Worm (Caenorhabditis elegans) whole organism, L4 larva: ENCODE measurements around the gene sym-3.
A peak's percentile ranks its signal among the peaks of the same experiment; 100 is the strongest.

Experiments
- F10B5.3 ChIP-seq: sonication (generic microtip); optimal IDR thresholded peaks from 2 replicates; lab custom pipeline; 2016; ENCODE audit warnings: mild to moderate bottlenecking, missing genetic modification characterization, missing compliant biosample characterization
- F26F4.8 ChIP-seq: fragments of 200-800 bp; sonication (Bioruptor generic); conservative IDR thresholded peaks from 2 replicates; pipeline ENCODE4 v1.3.6; 2022; ENCODE audit warnings: missing genetic modification characterization, missing compliant biosample characterization
- F49E8.2 ChIP-seq: sonication (generic microtip); optimal IDR thresholded peaks from 2 replicates; lab custom pipeline; 2016; ENCODE audit warnings: missing compliant biosample characterization, mild to moderate bottlenecking, missing genetic modification characterization, borderline replicate concordance
- T20F7.1 ChIP-seq: fragments of 200-800 bp; sonication (Bioruptor generic); optimal IDR thresholded peaks from 2 replicates; lab custom pipeline; 2018; ENCODE audit warnings: mild to moderate bottlenecking, missing genetic modification characterization, missing compliant biosample characterization
- ZK337.2 ChIP-seq: fragments of 200-800 bp; sonication (Bioruptor generic); IDR thresholded peaks from 2 replicates; pipeline ENCODE4 v1.3.6; 2022; ENCODE audit warnings: missing genetic modification reagents, missing genetic modification characterization, missing compliant biosample characterization
- aha-1 ChIP-seq: fragments of 150-350 bp; peaks from one replicate; lab custom pipeline; 2014; ENCODE audit warnings: missing biosample characterization, missing genetic modification characterization
- ama-1 ChIP-seq: fragments of 150-350 bp; optimal IDR thresholded peaks from 2 replicates; lab custom pipeline; 2014; ENCODE audit warnings: inconsistent platforms, mixed read lengths
- attf-4 ChIP-seq: sonication (generic microtip); optimal IDR thresholded peaks from 3 replicates; lab custom pipeline; 2017; ENCODE audit warnings: missing biosample characterization, missing genetic modification characterization
- ctbp-1 ChIP-seq: fragments of 200-800 bp; sonication (Bioruptor generic); IDR thresholded peaks from 2 replicates; pipeline ENCODE4 v1.3.6; 2022; ENCODE audit warnings: missing genetic modification reagents, missing genetic modification characterization, missing compliant biosample characterization
- daf-16 ChIP-seq, 3 experiments: sonication (generic microtip); optimal IDR thresholded peaks; 2 replicates each; lab custom pipeline; 2016 to 2017; ENCODE audit warnings: missing genetic modification characterization in 3 of 3, missing genetic modification reagents in 3 of 3, mild to moderate bottlenecking in 2 of 3, missing compliant biosample characterization in 2 of 3, missing biosample characterization in 1 of 3, moderate library complexity in 1 of 3
- egl-43 ChIP-seq: fragments of 200-800 bp; sonication (Bioruptor generic); IDR thresholded peaks from 2 replicates; pipeline ENCODE4 v1.3.6; 2022; ENCODE audit warnings: missing genetic modification reagents, missing genetic modification characterization, missing compliant biosample characterization
- gei-8 ChIP-seq: fragments of 200-800 bp; sonication (Bioruptor generic); optimal IDR thresholded peaks from 2 replicates; lab custom pipeline; 2018; ENCODE audit warnings: mild to moderate bottlenecking, missing genetic modification characterization, missing compliant biosample characterization
- hif-1 ChIP-seq, 2 experiments: sonication (generic microtip); optimal IDR thresholded peaks; 2 replicates each; lab custom pipeline; 2016 to 2017; ENCODE audit warnings: missing compliant biosample characterization in 2 of 2, missing genetic modification characterization in 2 of 2, missing genetic modification reagents in 2 of 2, missing genotype in 2 of 2, mild to moderate bottlenecking in 1 of 2
- hlh-11 ChIP-seq: fragments of 200-800 bp; sonication (Bioruptor generic); optimal IDR thresholded peaks from 2 replicates; lab custom pipeline; 2018; ENCODE audit warnings: mild to moderate bottlenecking, missing genetic modification characterization, missing compliant biosample characterization
- hlh-30 ChIP-seq: sonication (generic microtip); optimal IDR thresholded peaks from 2 replicates; lab custom pipeline; 2017; ENCODE audit warnings: antibody characterized with exemption, mild to moderate bottlenecking, missing genetic modification characterization, missing compliant biosample characterization; ENCODE audit not compliant: insufficient read depth
- hmg-1.1 ChIP-seq: fragments of 200-800 bp; sonication (Bioruptor generic); IDR thresholded peaks from 2 replicates; pipeline ENCODE4 v1.3.6; 2022; ENCODE audit warnings: missing genetic modification reagents, missing genetic modification characterization, missing compliant biosample characterization
- lin-1 ChIP-seq: fragments of 200-800 bp; sonication (Bioruptor generic); IDR thresholded peaks from 2 replicates; pipeline ENCODE4 v1.3.6; 2022; ENCODE audit warnings: missing genetic modification reagents, missing genetic modification characterization, missing compliant biosample characterization
- lin-15B ChIP-seq: fragments of 150-350 bp; sonication (generic microtip); optimal IDR thresholded peaks from 3 replicates; lab custom pipeline; 2014; ENCODE audit warnings: missing biosample characterization, missing genetic modification characterization
- lin-29 ChIP-seq: fragments of 200-800 bp; sonication (Bioruptor generic); IDR thresholded peaks from 2 replicates; pipeline ENCODE4 v1.3.6; 2022; ENCODE audit warnings: missing genetic modification reagents, missing genetic modification characterization, missing compliant biosample characterization
- lsy-2 ChIP-seq, 2 experiments: fragments of 150-350 bp in 1 of 2; sonication (generic microtip) in 1 of 2; optimal IDR thresholded peaks; 2 replicates each; lab custom pipeline; 2014 to 2017; ENCODE audit warnings: missing biosample characterization in 2 of 2, missing genetic modification characterization in 2 of 2
- mdl-1 ChIP-seq, 2 experiments: fragments of 150-350 bp in 1 of 2; sonication (generic microtip) in 1 of 2; optimal IDR thresholded peaks; 2 replicates each; lab custom pipeline; 2014 to 2017; ENCODE audit warnings: missing biosample characterization in 2 of 2, missing genetic modification characterization in 2 of 2
- mdt-29 ChIP-seq: fragments of 200-800 bp; sonication (Bioruptor generic); IDR thresholded peaks from 2 replicates; pipeline ENCODE4 v1.3.6; 2022; ENCODE audit warnings: missing genetic modification reagents, missing genetic modification characterization, missing compliant biosample characterization
- mep-1 ChIP-seq: fragments of 150-350 bp; sonication (generic microtip); optimal IDR thresholded peaks from 3 replicates; lab custom pipeline; 2014; ENCODE audit warnings: missing biosample characterization, missing genetic modification characterization
- mes-2 ChIP-seq: sonication (generic microtip); optimal IDR thresholded peaks from 2 replicates; lab custom pipeline; 2016; ENCODE audit warnings: missing genotype, mild to moderate bottlenecking, missing genetic modification characterization, missing compliant biosample characterization; ENCODE audit not compliant: poor library complexity, severe bottlenecking
- mxl-2 ChIP-seq: fragments of 200-800 bp; sonication (Bioruptor generic); conservative IDR thresholded peaks from 2 replicates; pipeline ENCODE4 v1.3.6; 2022; ENCODE audit warnings: missing genetic modification reagents, missing genetic modification characterization, missing compliant biosample characterization
- mxl-3 ChIP-seq: fragments of 200-800 bp; sonication (Bioruptor generic); optimal IDR thresholded peaks from 2 replicates; lab custom pipeline; 2018; ENCODE audit warnings: mild to moderate bottlenecking, missing genetic modification characterization, missing compliant biosample characterization
- nhr-11 ChIP-seq: fragments of 150-350 bp; optimal IDR thresholded peaks from 2 replicates; lab custom pipeline; 2014; ENCODE audit warnings: missing biosample characterization, missing genetic modification characterization
- nhr-111 ChIP-seq: fragments of 200-800 bp; sonication (Bioruptor generic); optimal IDR thresholded peaks from 2 replicates; lab custom pipeline; 2018; ENCODE audit warnings: mild to moderate bottlenecking, missing genetic modification characterization, missing compliant biosample characterization
- nhr-25 ChIP-seq: sonication (generic microtip); optimal IDR thresholded peaks from 2 replicates; lab custom pipeline; 2017; ENCODE audit warnings: missing genetic modification characterization, mild to moderate bottlenecking, missing compliant biosample characterization, antibody characterized with exemption, moderate library complexity, borderline replicate concordance; ENCODE audit not compliant: insufficient read depth
- nhr-28 ChIP-seq: fragments of 150-350 bp; optimal IDR thresholded peaks from 2 replicates; lab custom pipeline; 2014; ENCODE audit warnings: missing biosample characterization, missing genetic modification characterization
- nhr-48 ChIP-seq: sonication (generic microtip); optimal IDR thresholded peaks from 2 replicates; lab custom pipeline; 2016; ENCODE audit warnings: mild to moderate bottlenecking, missing genetic modification characterization, missing compliant biosample characterization
- nhr-76 ChIP-seq: fragments of 150-350 bp; optimal IDR thresholded peaks from 2 replicates; lab custom pipeline; 2014; ENCODE audit warnings: missing biosample characterization, missing genetic modification characterization
- pqm-1 ChIP-seq: sonication (generic microtip); optimal IDR thresholded peaks from 2 replicates; lab custom pipeline; 2017; ENCODE audit warnings: missing biosample characterization, missing genetic modification characterization
- set-16 ChIP-seq: fragments of 200-800 bp; sonication (Bioruptor generic); IDR thresholded peaks from 2 replicates; pipeline ENCODE4 v1.3.6; 2022; ENCODE audit warnings: missing genetic modification reagents, missing genetic modification characterization, missing compliant biosample characterization
- snpc-1.2 ChIP-seq: fragments of 200-800 bp; sonication (Bioruptor generic); IDR thresholded peaks from 2 replicates; pipeline ENCODE4 v1.3.6; 2022; ENCODE audit warnings: missing genetic modification reagents, missing genetic modification characterization, missing compliant biosample characterization
- snpc-4 ChIP-seq: fragments of 150-350 bp; optimal IDR thresholded peaks from 2 replicates; lab custom pipeline; 2014; ENCODE audit warnings: missing biosample characterization, missing genetic modification characterization
- tra-1 ChIP-seq: fragments of 200-800 bp; sonication (Bioruptor generic); IDR thresholded peaks from 2 replicates; pipeline ENCODE4 v1.3.6; 2022; ENCODE audit warnings: missing genetic modification reagents, missing genetic modification characterization, missing compliant biosample characterization
- unc-130 ChIP-seq: sonication (generic microtip); optimal IDR thresholded peaks from 2 replicates; lab custom pipeline; 2016; ENCODE audit warnings: missing genetic modification reagents, missing genetic modification characterization, missing compliant biosample characterization
- unc-62 ChIP-seq, 3 experiments: fragments of 150-350 bp in 1 of 3; sonication (generic microtip); optimal IDR thresholded peaks in 2 of 3; peaks in 1 of 3; 1 replicate in 1 of 3; 2 replicates in 2 of 3; lab custom pipeline; 2014 to 2017; ENCODE audit warnings: missing biosample characterization in 3 of 3, missing genetic modification characterization in 3 of 3, missing genetic modification reagents in 3 of 3, missing genotype in 1 of 3
- ztf-7 ChIP-seq: fragments of 150-350 bp; optimal IDR thresholded peaks from 2 replicates; lab custom pipeline; 2014; ENCODE audit warnings: missing biosample characterization, missing genetic modification characterization

The sym-3 gene

DNA sequence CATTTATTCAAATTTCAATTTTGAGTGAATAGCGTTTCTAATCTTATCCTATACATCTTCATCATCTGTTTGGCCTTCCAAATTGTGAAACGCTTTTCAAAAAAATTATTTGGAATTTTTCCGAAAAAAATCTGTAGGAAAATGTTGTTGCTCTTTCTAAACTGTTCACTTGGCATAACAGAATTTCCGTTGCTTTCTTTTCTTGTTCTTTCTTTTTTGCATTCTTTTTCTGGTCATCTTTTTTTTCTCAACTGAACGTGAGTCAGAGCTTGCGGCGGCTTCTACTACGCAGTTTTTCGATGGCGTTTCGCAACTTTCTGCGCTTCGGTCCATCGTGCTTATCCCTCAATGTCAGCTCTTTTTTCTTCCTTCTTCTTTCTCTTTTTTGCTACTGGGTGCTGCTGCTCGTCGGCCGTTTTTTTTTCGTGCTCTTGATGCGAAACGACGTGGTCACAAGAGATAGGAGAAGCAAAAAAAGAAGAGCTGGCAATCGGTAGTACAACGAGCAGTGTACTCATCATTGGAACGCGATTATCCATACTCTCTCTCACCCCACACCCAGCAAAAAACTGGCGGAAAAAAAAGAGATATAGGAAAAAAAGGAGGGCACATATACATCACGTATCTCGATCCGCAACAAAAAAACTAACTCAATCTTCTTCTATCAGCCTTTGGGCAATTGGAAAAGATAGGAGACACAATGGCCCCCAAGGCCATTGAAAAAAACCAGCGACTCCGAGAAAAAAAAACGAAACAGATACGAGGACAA, 46.3 kb downstream of the sym-3 start (continued):
- no peak for TF ChIP-seq F10B5.3
- peak; percentile 27 for TF ChIP-seq nhr-28 (tag; lab: Kevin White, UChicago)
- no peak for TF ChIP-seq snpc-1.2 (GFP tag; lab: Robert Waterston, UW)
- TF ChIP-seq mes-2 = peak; percentile 41
- TF ChIP-seq pqm-1 (tag; lab: Kevin White, UChicago) = no peak
- peak; percentile 37 for TF ChIP-seq nhr-11 (tag; lab: Kevin White, UChicago)
- no peak for TF ChIP-seq nhr-111 (GFP tag; lab: Kevin White, UChicago)
- no peak for TF ChIP-seq ama-1
- TF ChIP-seq hif-1 (tag; optimal IDR thresholded peaks at IDR 0.05; lab: Kevin White, UChicago) = peak in 1 of 2 experiments; percentile 33
- peak in 1 of 2 experiments; percentile 91 for TF ChIP-seq daf-16 (GFP tag; optimal IDR thresholded peaks at IDR 0.05; lab: Kevin White, UChicago)
- no peak for TF ChIP-seq daf-16 (tag; optimal IDR thresholded peaks at IDR 0.05; lab: Kevin White, UChicago)
- TF ChIP-seq T20F7.1 (GFP tag; lab: Kevin White, UChicago) = no peak
- TF ChIP-seq lsy-2 (tag; optimal IDR thresholded peaks at IDR 0.05; lab: Kevin White, UChicago) = peak in 1 of 2 experiments; percentile 18
- no peak for TF ChIP-seq lin-15B (tag; lab: Kevin White, UChicago)
- TF ChIP-seq lin-1 (GFP tag; lab: Robert Waterston, UW) = no peak
- no peak for TF ChIP-seq ZK337.2 (GFP tag; lab: Robert Waterston, UW)
- peak; percentile 52 for TF ChIP-seq ctbp-1

DNA sequence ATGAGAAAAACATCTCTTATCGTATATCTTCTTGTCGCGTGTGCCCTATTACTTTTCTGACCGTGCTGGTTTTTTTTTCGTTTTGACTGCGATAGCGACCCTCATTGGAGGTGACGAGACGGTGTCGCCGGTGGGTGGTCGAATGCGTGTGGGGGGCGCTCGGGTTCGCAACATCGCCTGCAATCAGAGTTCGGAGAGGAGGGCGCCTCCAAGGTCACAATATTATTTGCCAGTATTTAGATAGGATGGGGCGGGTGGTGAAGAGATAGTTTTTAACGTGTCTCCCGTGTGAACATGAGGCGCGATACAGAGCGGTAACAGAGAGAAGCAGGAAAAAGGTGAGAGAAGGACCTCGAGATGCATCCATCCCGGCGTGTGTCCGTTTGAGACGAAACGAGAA, 47.3 kb downstream of the sym-3 start:
- TF ChIP-seq nhr-76 = no peak
- TF ChIP-seq F26F4.8 (GFP tag; lab: Robert Waterston, UW) = no peak
- TF ChIP-seq mes-2 = peak; percentile 9
- peak; percentile 27 for TF ChIP-seq mep-1 (tag; lab: Kevin White, UChicago)
- TF ChIP-seq hlh-30 (tag; lab: Kevin White, UChicago) = peak; percentile 52
- TF ChIP-seq aha-1 = peak; percentile 88
- TF ChIP-seq unc-130 = no peak
- no peak for TF ChIP-seq snpc-4
- TF ChIP-seq unc-62 (GFP tag; optimal IDR thresholded peaks at IDR 0.05 in 1 of 2; lab: Kevin White, UChicago) = peak in 1 of 2 experiments; percentile 97
- TF ChIP-seq unc-62 (tag; optimal IDR thresholded peaks at IDR 0.05; lab: Kevin White, UChicago) = no peak
- no peak for TF ChIP-seq mdt-29
- TF ChIP-seq attf-4 (tag; lab: Kevin White, UChicago) = no peak
- TF ChIP-seq gei-8 (GFP tag; lab: Kevin White, UChicago) = no peak
- TF ChIP-seq lin-29 (GFP tag; lab: Robert Waterston, UW) = no peak
- TF ChIP-seq nhr-25 = peak; percentile 90
- peak; percentile 57; the same call in 1 of the 2 replicates for TF ChIP-seq egl-43 (GFP tag; lab: Robert Waterston, UW)
- no peak for TF ChIP-seq mxl-2 (GFP tag; lab: Robert Waterston, UW)
- TF ChIP-seq mxl-3 (GFP tag; lab: Kevin White, UChicago) = peak; percentile 38
- TF ChIP-seq pqm-1 (tag; lab: Kevin White, UChicago) = no peak
- peak; percentile 67; the same call in 1 of the 2 replicates for TF ChIP-seq tra-1
- TF ChIP-seq set-16 (GFP tag; lab: Robert Waterston, UW) = peak; percentile 68
- no peak for TF ChIP-seq F49E8.2
- peak in 1 of 2 experiments; percentile 11 for TF ChIP-seq mdl-1 (tag; optimal IDR thresholded peaks at IDR 0.05; lab: Kevin White, UChicago)
- TF ChIP-seq ztf-7 (tag; lab: Kevin White, UChicago) = no peak
- peak; percentile 49 for TF ChIP-seq hlh-11 (tag; lab: Kevin White, UChicago)
- TF ChIP-seq nhr-111 (GFP tag; lab: Kevin White, UChicago) = no peak
- TF ChIP-seq hmg-1.1 (GFP tag; lab: Robert Waterston, UW) = 0 out of 2 replicates have a peak, but pooled peaks have one; percentile 15
- no peak for TF ChIP-seq lsy-2 (tag; optimal IDR thresholded peaks at IDR 0.05; lab: Kevin White, UChicago)
- TF ChIP-seq nhr-48 (tag; lab: Kevin White, UChicago) = no peak
